Worm (Caenorhabditis elegans) whole organism, young adult: ENCODE data around the gene srsx-40.

Experiments
- B0019.2 ChIP-seq: fragments of 200-800 bp; sonication (Bioruptor generic); conservative IDR thresholded peaks from 2 replicates; pipeline ENCODE4 v1.3.6; 2022; ENCODE audit warnings: missing genetic modification reagents, missing genetic modification characterization, missing compliant biosample characterization
- B0035.1 ChIP-seq: sonication (generic microtip); optimal IDR thresholded peaks from 2 replicates; lab custom pipeline; 2016; ENCODE audit warnings: missing genetic modification characterization, mild to moderate bottlenecking, missing compliant biosample characterization, missing genotype, missing genetic modification reagents
- B0336.3 ChIP-seq: fragments of 200-800 bp; sonication (Bioruptor generic); IDR thresholded peaks from 2 replicates; pipeline ENCODE4 v1.3.6; 2022; ENCODE audit warnings: missing genetic modification characterization, missing compliant biosample characterization
- C06A6.2 ChIP-seq: fragments of 200-800 bp; sonication (Bioruptor generic); conservative IDR thresholded peaks from 2 replicates; pipeline ENCODE4 v1.3.6; 2022; ENCODE audit warnings: missing genetic modification characterization, missing compliant biosample characterization
- C17E4.6 ChIP-seq: fragments of 200-800 bp; sonication (Bioruptor generic); IDR thresholded peaks from 2 replicates; pipeline ENCODE4 v1.3.6; 2022; ENCODE audit warnings: missing genetic modification reagents, missing genetic modification characterization, missing compliant biosample characterization
- F23B12.7 ChIP-seq: sonication (generic microtip); optimal IDR thresholded peaks from 2 replicates; lab custom pipeline; 2017; ENCODE audit warnings: missing genetic modification characterization, mild to moderate bottlenecking, missing compliant biosample characterization, antibody characterized with exemption, moderate library complexity; ENCODE audit not compliant: insufficient read depth
- F52B5.7 ChIP-seq: sonication (generic microtip); optimal IDR thresholded peaks from 2 replicates; lab custom pipeline; 2016; ENCODE audit warnings: mild to moderate bottlenecking, missing genetic modification characterization, missing compliant biosample characterization
- K11D2.4 ChIP-seq: fragments of 200-800 bp; sonication (Bioruptor generic); IDR thresholded peaks from 2 replicates; pipeline ENCODE4 v1.3.6; 2022; ENCODE audit warnings: missing genetic modification reagents, missing genetic modification characterization, missing compliant biosample characterization
- T07F8.4 ChIP-seq: sonication (generic microtip); optimal IDR thresholded peaks from 2 replicates; lab custom pipeline; 2016; ENCODE audit warnings: mild to moderate bottlenecking, missing genetic modification characterization, moderate library complexity, missing compliant biosample characterization
- Y53F4B.3 ChIP-seq: fragments of 200-800 bp; sonication (Bioruptor generic); IDR thresholded peaks from 2 replicates; pipeline ENCODE4 v1.3.6; 2022; ENCODE audit warnings: missing genetic modification reagents, missing genetic modification characterization, missing compliant biosample characterization
- Y56A3A.18 ChIP-seq: fragments of 200-800 bp; sonication (Bioruptor generic); IDR thresholded peaks from 2 replicates; pipeline ENCODE4 v1.3.6; 2022; ENCODE audit warnings: missing genetic modification reagents, missing genetic modification characterization, missing compliant biosample characterization
- akir-1 ChIP-seq: fragments of 200-800 bp; sonication (Bioruptor generic); optimal IDR thresholded peaks from 2 replicates; lab custom pipeline; 2018; ENCODE audit warnings: mild to moderate bottlenecking, missing genetic modification characterization, moderate library complexity, missing compliant biosample characterization
- aptf-3 ChIP-seq: fragments of 200-800 bp; sonication (Bioruptor generic); IDR thresholded peaks from 2 replicates; pipeline ENCODE4 v1.3.6; 2022; ENCODE audit warnings: missing genetic modification characterization, missing compliant biosample characterization
- cebp-1 ChIP-seq, 2 experiments: fragments of 200-800 bp in 1 of 2; sonication (Bioruptor generic) in 1 of 2; sonication (generic microtip) in 1 of 2; IDR thresholded peaks in 1 of 2; optimal IDR thresholded peaks in 1 of 2; 2 replicates each; pipeline versions ENCODE4 v1.3.6 to Lab custom; 2017 to 2022; ENCODE audit warnings: missing compliant biosample characterization in 2 of 2, missing genetic modification characterization in 2 of 2, mild to moderate bottlenecking in 1 of 2, missing genetic modification reagents in 1 of 2, moderate library complexity in 1 of 2
- cebp-2 ChIP-seq: fragments of 200-800 bp; sonication (Bioruptor generic); IDR thresholded peaks from 2 replicates; pipeline ENCODE4 v1.3.6; 2022; ENCODE audit warnings: missing genetic modification characterization, missing compliant biosample characterization
- ceh-100 ChIP-seq: fragments of 200-800 bp; sonication (Bioruptor generic); IDR thresholded peaks from 2 replicates; pipeline ENCODE4 v1.3.6; 2022; ENCODE audit warnings: missing genetic modification reagents, missing genetic modification characterization, missing compliant biosample characterization
- ceh-79 ChIP-seq: sonication (generic microtip); optimal IDR thresholded peaks from 2 replicates; lab custom pipeline; 2017; ENCODE audit warnings: mild to moderate bottlenecking, missing genetic modification characterization, missing compliant biosample characterization
- die-1 ChIP-seq: sonication (generic microtip); optimal IDR thresholded peaks from 2 replicates; lab custom pipeline; 2016; ENCODE audit warnings: missing genotype, mild to moderate bottlenecking, missing genetic modification characterization, missing compliant biosample characterization
- ets-4 ChIP-seq: fragments of 200-800 bp; sonication (Bioruptor generic); optimal IDR thresholded peaks from 2 replicates; lab custom pipeline; 2018; ENCODE audit warnings: mild to moderate bottlenecking, missing genetic modification characterization, missing compliant biosample characterization
- gei-17 ChIP-seq: fragments of 200-800 bp; sonication (Bioruptor generic); optimal IDR thresholded peaks from 2 replicates; lab custom pipeline; 2018; ENCODE audit warnings: mild to moderate bottlenecking, missing genetic modification characterization, missing compliant biosample characterization
- hlh-26 ChIP-seq: fragments of 200-800 bp; sonication (Bioruptor generic); conservative IDR thresholded peaks from 2 replicates; pipeline ENCODE4 v1.3.6; 2022; ENCODE audit warnings: missing genetic modification reagents, missing genetic modification characterization, missing compliant biosample characterization
- hrde-1 ChIP-seq: sonication (generic microtip); optimal IDR thresholded peaks from 2 replicates; lab custom pipeline; 2016; ENCODE audit warnings: missing genetic modification characterization, mild to moderate bottlenecking, missing compliant biosample characterization, moderate library complexity, missing genotype, missing genetic modification reagents, borderline replicate concordance
- madf-10 ChIP-seq: sonication (generic microtip); optimal IDR thresholded peaks from 2 replicates; lab custom pipeline; 2016; ENCODE audit warnings: mild to moderate bottlenecking, missing genetic modification characterization, missing compliant biosample characterization
- madf-6 ChIP-seq: fragments of 200-800 bp; sonication (Bioruptor generic); IDR thresholded peaks from 2 replicates; pipeline ENCODE4 v1.3.6; 2022; ENCODE audit warnings: missing genetic modification reagents, missing genetic modification characterization, missing compliant biosample characterization
- mxl-1 ChIP-seq: sonication (generic microtip); optimal IDR thresholded peaks from 2 replicates; lab custom pipeline; 2016; ENCODE audit warnings: missing genetic modification characterization, missing compliant biosample characterization
- nhr-80 ChIP-seq: sonication (generic microtip); optimal IDR thresholded peaks from 2 replicates; lab custom pipeline; 2016; ENCODE audit warnings: missing genetic modification characterization, missing compliant biosample characterization
- nhr-90 ChIP-seq: sonication (generic microtip); optimal IDR thresholded peaks from 2 replicates; lab custom pipeline; 2016; ENCODE audit warnings: missing genotype, mild to moderate bottlenecking, missing genetic modification characterization, missing compliant biosample characterization
- pbrm-1 ChIP-seq: fragments of 200-800 bp; sonication (Bioruptor generic); IDR thresholded peaks from 2 replicates; pipeline ENCODE4 v1.3.6; 2022; ENCODE audit warnings: missing genetic modification reagents, missing genetic modification characterization, missing compliant biosample characterization
- repo-1 ChIP-seq: sonication (generic microtip); optimal IDR thresholded peaks from 2 replicates; lab custom pipeline; 2017; ENCODE audit warnings: mild to moderate bottlenecking, missing genetic modification characterization, missing compliant biosample characterization
- snpc-3.4 ChIP-seq: sonication (generic microtip); optimal IDR thresholded peaks from 2 replicates; lab custom pipeline; 2017; ENCODE audit warnings: missing genetic modification characterization, mild to moderate bottlenecking, missing compliant biosample characterization, antibody characterized with exemption, moderate library complexity, missing genotype, missing genetic modification reagents
- tbp1 ChIP-seq: fragments of 200-800 bp; sonication (Bioruptor generic); optimal IDR thresholded peaks from 2 replicates; lab custom pipeline; 2018; ENCODE audit warnings: mild to moderate bottlenecking, missing genetic modification characterization, missing compliant biosample characterization
- unc-130 ChIP-seq: sonication (generic microtip); optimal IDR thresholded peaks from 2 replicates; lab custom pipeline; 2016; ENCODE audit warnings: missing genetic modification reagents, missing genetic modification characterization, missing compliant biosample characterization
- xnd-1 ChIP-seq: sonication (generic microtip); optimal IDR thresholded peaks from 2 replicates; lab custom pipeline; 2016; ENCODE audit warnings: missing genotype, missing genetic modification reagents, missing genetic modification characterization, missing compliant biosample characterization
- ztf-22 ChIP-seq: fragments of 200-800 bp; sonication (Bioruptor generic); optimal IDR thresholded peaks from 2 replicates; lab custom pipeline; 2018; ENCODE audit warnings: mild to moderate bottlenecking, missing genetic modification characterization, moderate library complexity, missing compliant biosample characterization

The srsx-40 gene

ce11 chrV:7705316-7705715 lies 1.9 kb upstream of the srsx-40 start, which contains the start of gene srw-3 (continued):
- no peak for TF ChIP-seq tbp1 (GFP tag; lab: Kevin White, UChicago)
- TF ChIP-seq, all 124 proteins: peak for 0

DNA sequence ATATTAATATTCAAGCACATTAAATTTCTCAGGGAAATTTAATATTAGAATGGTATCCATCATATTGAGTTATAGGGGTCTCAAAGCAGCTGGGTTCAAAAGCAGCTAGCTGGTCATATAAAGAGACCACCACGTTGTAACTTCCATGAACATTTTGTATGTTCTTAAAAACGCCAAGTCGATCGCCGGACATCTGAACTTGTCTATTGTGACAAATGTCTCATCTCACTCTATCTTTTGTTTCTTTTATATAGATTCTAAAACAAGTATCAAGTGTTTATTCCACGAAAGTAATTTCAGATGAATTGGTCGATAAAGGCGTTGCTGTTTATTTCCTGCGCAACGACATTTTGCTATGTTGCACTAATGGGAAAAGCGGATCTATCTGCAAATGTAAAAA lies 6.6 kb downstream of the srsx-40 start, which contains the start of gene ZK105.3:
TSS of gene ZK105.3 (plus strand) at position 301 of the 400 bp plus-strand sequence.
- TF ChIP-seq nhr-90 (tag; lab: Kevin White, UChicago) (no peak), madf-10 (tag; lab: Kevin White, UChicago) (no peak)

DNA sequence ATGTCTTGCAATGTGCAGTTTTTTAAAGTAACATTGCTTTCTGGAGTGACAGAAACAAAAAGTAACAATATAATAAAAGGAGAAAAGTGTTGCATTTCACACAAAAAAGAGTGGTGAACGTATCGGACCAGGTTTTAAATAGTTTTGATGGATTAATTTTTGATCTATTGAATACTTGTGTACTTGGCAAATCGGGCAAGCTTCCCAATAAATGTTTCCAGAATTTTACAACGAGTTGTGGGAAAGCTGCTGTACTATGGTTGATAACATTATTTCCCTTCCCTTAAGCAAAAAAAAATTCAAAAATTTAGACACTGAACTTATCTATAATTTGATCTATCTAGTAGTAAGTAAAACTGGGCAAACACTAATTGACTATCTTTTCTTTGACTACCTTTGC lies 10.0 kb downstream of the srsx-40 start, which contains the start of gene C12D5.10:
TSS of gene C12D5.10 (minus strand) at position 101 of the 400 bp plus-strand sequence.
- TF ChIP-seq die-1 (tag; lab: Kevin White, UChicago), result no peak
- TF ChIP-seq B0336.3 (GFP tag; lab: Robert Waterston, UW), result no peak
- TF ChIP-seq pbrm-1 (GFP tag; lab: Robert Waterston, UW), result no peak
- no peak for TF ChIP-seq unc-130 (GFP tag; lab: Kevin White, UChicago)
- TF ChIP-seq snpc-3.4, result no peak

- no peak for TF ChIP-seq C06A6.2
- TF ChIP-seq B0035.1 (tag; lab: Kevin White, UChicago), result no peak
- no peak for TF ChIP-seq B0019.2 (GFP tag; lab: Robert Waterston, UW)
- no peak for TF ChIP-seq F23B12.7 (tag; lab: Kevin White, UChicago)
- no peak for TF ChIP-seq ceh-79
- no peak for TF ChIP-seq aptf-3
- no peak for TF ChIP-seq Y53F4B.3
- no peak for TF ChIP-seq gei-17 (GFP tag; lab: Kevin White, UChicago)
Measured at ce11 chrV:7690637-7691036, 12.8 kb downstream of the srsx-40 start.

DNA sequence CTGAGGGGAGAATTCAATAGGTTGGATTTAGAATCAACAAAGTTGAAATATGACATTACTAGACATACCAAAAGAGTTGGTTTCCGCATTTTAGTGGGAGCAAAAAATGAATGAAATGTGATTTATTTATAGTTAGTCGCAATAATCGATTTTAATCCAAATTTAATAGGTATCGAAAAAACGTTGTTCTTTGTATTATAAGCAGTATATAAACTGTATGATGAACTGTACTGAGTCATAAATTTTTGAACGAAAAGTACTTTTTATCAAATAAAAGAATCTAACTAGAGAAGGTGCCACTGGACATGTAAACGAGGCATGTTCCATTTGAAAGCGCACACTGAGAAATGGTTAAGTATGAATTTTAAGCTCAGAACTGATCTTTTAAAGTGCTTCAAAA lies 13.5 kb downstream of the srsx-40 start, which contains the start of gene C12D5.9:
TSS of gene C12D5.9 (minus strand) at position 101 of the 400 bp plus-strand sequence.
- TF ChIP-seq cebp-1 (GFP tag; IDR thresholded peaks at IDR 0.05; lab: Robert Waterston, UW), result no peak
- TF ChIP-seq cebp-1 (tag; optimal IDR thresholded peaks at IDR 0.05; lab: Kevin White, UChicago), result no peak
- TF ChIP-seq madf-6 (GFP tag; lab: Robert Waterston, UW), result no peak
- no peak for TF ChIP-seq F52B5.7 (tag; lab: Kevin White, UChicago)
- no peak for TF ChIP-seq cebp-2 (GFP tag; lab: Robert Waterston, UW)
- TF ChIP-seq C17E4.6 (GFP tag; lab: Robert Waterston, UW), result no peak
- no peak for TF ChIP-seq K11D2.4 (GFP tag; lab: Robert Waterston, UW)
- TF ChIP-seq akir-1 (GFP tag; lab: Kevin White, UChicago), result no peak
- TF ChIP-seq hlh-26 (GFP tag; lab: Robert Waterston, UW), result no peak
- no peak for TF ChIP-seq nhr-80 (tag; lab: Kevin White, UChicago)

ce11 chrV:7686189-7686588 lies 17.2 kb downstream of the srsx-40 start, which contains the start of the genes nhr-94 and nhr-152:
TSS of gene nhr-94 (minus strand) at chrV:7686335.
TSS of gene nhr-152 (plus strand) at chrV:7686350.
- no peak for TF ChIP-seq T07F8.4 (tag; lab: Kevin White, UChicago)
- TF ChIP-seq hrde-1 (tag; lab: Kevin White, UChicago), result no peak
- TF ChIP-seq ets-4 (GFP tag; lab: Kevin White, UChicago), result no peak
- TF ChIP-seq nhr-80 (tag; lab: Kevin White, UChicago), result no peak
- no peak for TF ChIP-seq unc-130 (GFP tag; lab: Kevin White, UChicago)
- no peak for TF ChIP-seq cebp-1 (GFP tag; IDR thresholded peaks at IDR 0.05; lab: Robert Waterston, UW)
- TF ChIP-seq cebp-1 (tag; optimal IDR thresholded peaks at IDR 0.05; lab: Kevin White, UChicago), result no peak
- no peak for TF ChIP-seq C06A6.2
- TF ChIP-seq Y56A3A.18 (GFP tag; lab: Robert Waterston, UW), result no peak
- no peak for TF ChIP-seq xnd-1 (tag; lab: Kevin White, UChicago)
- no peak for TF ChIP-seq ceh-100 (GFP tag; lab: Robert Waterston, UW)
- no peak for TF ChIP-seq repo-1 (tag; lab: Kevin White, UChicago)
- TF ChIP-seq mxl-1, result no peak
- no peak for TF ChIP-seq ztf-22
